Worm (Caenorhabditis elegans) whole organism, L4/young adult: ENCODE measurements around the gene F59B10.5.

Source experiments
- W03F9.2 ChIP-seq: fragments of 150-350 bp; optimal IDR thresholded peaks from 2 replicates; lab custom pipeline; 2014; ENCODE audit warnings: missing biosample characterization, missing genetic modification characterization
- him-1 ChIP-seq: sonication (generic microtip); optimal IDR thresholded peaks from 2 replicates; lab custom pipeline; 2016; ENCODE audit warnings: missing genotype, missing genetic modification reagents, missing genetic modification characterization, missing compliant biosample characterization

DNA sequence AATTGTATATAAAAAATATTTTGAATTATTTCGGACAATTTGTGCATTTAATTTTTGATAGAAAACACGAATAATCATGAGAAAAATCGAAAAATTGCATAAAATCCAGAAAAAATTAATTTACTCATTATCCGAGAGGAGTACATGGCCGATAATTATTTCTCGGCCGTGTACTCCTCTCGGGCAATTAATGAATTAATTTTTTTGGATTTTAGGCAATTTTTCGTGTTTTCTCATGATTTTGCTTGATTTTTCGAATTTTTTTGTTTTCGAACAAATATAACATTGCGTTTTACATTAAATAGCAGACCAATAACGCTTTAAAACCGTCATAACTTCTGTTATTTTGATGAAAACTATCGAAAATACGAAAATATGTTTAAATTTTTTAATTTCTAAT is 14.5 kb upstream of the F59B10.5 start:
- TF ChIP-seq him-1 (tag; lab: Kevin White, UChicago) = peak; percentile 71
- no peak for TF ChIP-seq W03F9.2 (tag; lab: Kevin White, UChicago)
